Fruit fly (Drosophila melanogaster) whole organism, adult: Measurements from ENCODE around the gene Txl.

ENCODE experiments used
- CG11617 ChIP-seq: fragments of 200-800 bp; sonication (Bioruptor generic); optimal IDR thresholded peaks from 2 replicates; lab custom pipeline; 2017; ENCODE audit warnings: mild to moderate bottlenecking, missing biosample characterization, missing genetic modification reagents, missing genetic modification characterization
- CG12768 ChIP-seq: fragments of 200-800 bp; sonication (Bioruptor generic); optimal IDR thresholded peaks from 2 replicates; lab custom pipeline; 2017; ENCODE audit warnings: missing biosample characterization, missing genetic modification characterization, mild to moderate bottlenecking, moderate library complexity, missing genetic modification reagents
- CG14711 ChIP-seq: fragments of 200-800 bp; sonication (Bioruptor generic); optimal IDR thresholded peaks from 2 replicates; lab custom pipeline; 2018; ENCODE audit warnings: missing biosample characterization, mild to moderate bottlenecking, missing genetic modification characterization, moderate library complexity
- CG1620 ChIP-seq: fragments of 200-800 bp; sonication (Bioruptor generic); optimal IDR thresholded peaks from 2 replicates; lab custom pipeline; 2016; ENCODE audit warnings: missing biosample characterization, missing genetic modification characterization
- CG33017 ChIP-seq: fragments of 200-800 bp; sonication (Bioruptor generic); optimal IDR thresholded peaks from 2 replicates; lab custom pipeline; 2018; ENCODE audit warnings: missing biosample characterization, mild to moderate bottlenecking, missing genetic modification characterization, moderate library complexity
- CG5204 ChIP-seq: fragments of 200-800 bp; sonication (Bioruptor generic); optimal IDR thresholded peaks from 2 replicates; lab custom pipeline; 2016; ENCODE audit warnings: missing biosample characterization, missing genetic modification characterization
- CG7045 ChIP-seq: fragments of 200-800 bp; sonication (Bioruptor generic); optimal IDR thresholded peaks from 2 replicates; lab custom pipeline; 2017; ENCODE audit warnings: missing biosample characterization, mild to moderate bottlenecking, missing genetic modification characterization
- CG7101 ChIP-seq: fragments of 200-800 bp; sonication (Bioruptor generic); optimal IDR thresholded peaks from 2 replicates; lab custom pipeline; 2018; ENCODE audit warnings: missing biosample characterization, mild to moderate bottlenecking, missing genetic modification characterization, moderate library complexity
- Clk ChIP-seq: fragments of 200-800 bp; sonication (Bioruptor generic); optimal IDR thresholded peaks from 2 replicates; lab custom pipeline; 2017; ENCODE audit warnings: missing biosample characterization, missing genetic modification characterization
- Crg-1 ChIP-seq: fragments of 200-800 bp; sonication (Bioruptor generic); optimal IDR thresholded peaks from 2 replicates; lab custom pipeline; 2016; ENCODE audit warnings: missing biosample characterization, missing genetic modification characterization
- Hr96 ChIP-seq: fragments of 200-800 bp; sonication (Bioruptor generic); optimal IDR thresholded peaks from 2 replicates; lab custom pipeline; 2016; ENCODE audit warnings: missing biosample characterization, missing genetic modification characterization
- Mnt ChIP-seq: fragments of 200-800 bp; sonication (Bioruptor generic); optimal IDR thresholded peaks from 2 replicates; lab custom pipeline; 2016; ENCODE audit warnings: missing biosample characterization, mild to moderate bottlenecking, missing genetic modification characterization
- bab1 ChIP-seq: fragments of 200-800 bp; sonication (Bioruptor generic); optimal IDR thresholded peaks from 3 replicates; lab custom pipeline; 2019; ENCODE audit warnings: missing biosample characterization, mild to moderate bottlenecking, missing genetic modification characterization, moderate library complexity
- cic ChIP-seq: fragments of 200-800 bp; sonication (Bioruptor generic); optimal IDR thresholded peaks from 2 replicates; lab custom pipeline; 2017; ENCODE audit warnings: missing biosample characterization, mild to moderate bottlenecking, missing genetic modification characterization, moderate library complexity
- cnc ChIP-seq, 2 experiments: fragments of >200 bp; optimal IDR thresholded peaks; 2 replicates each; lab custom pipeline; 2017
- kay ChIP-seq: fragments of 200-800 bp; sonication (Bioruptor generic); peaks from one replicate; lab custom pipeline; 2016; ENCODE audit warnings: missing biosample characterization, missing genetic modification characterization, borderline replicate concordance
- ovo ChIP-seq: fragments of 200-800 bp; sonication (Bioruptor generic); optimal IDR thresholded peaks from 2 replicates; lab custom pipeline; 2016; ENCODE audit warnings: missing biosample characterization, missing genetic modification characterization
- pad ChIP-seq: fragments of 200-800 bp; sonication (Bioruptor generic); optimal IDR thresholded peaks from 3 replicates; lab custom pipeline; 2017; ENCODE audit warnings: missing biosample characterization, missing genetic modification characterization, mild to moderate bottlenecking, moderate library complexity, missing genetic modification reagents
- tj ChIP-seq: fragments of 200-800 bp; sonication (Bioruptor generic); optimal IDR thresholded peaks from 3 replicates; lab custom pipeline; 2017; ENCODE audit warnings: missing biosample characterization, mild to moderate bottlenecking, missing genetic modification characterization, moderate library complexity
- toe ChIP-seq: fragments of 200-800 bp; sonication (Bioruptor generic); optimal IDR thresholded peaks from 2 replicates; lab custom pipeline; 2016; ENCODE audit warnings: missing biosample characterization, missing genetic modification characterization

The Txl gene

dm6 chr3L:5808101-5808433 is 42.4 kb downstream of the Txl start:
- TF ChIP-seq cic (GFP tag; lab: Kevin White, UChicago) (no peak), tj (no peak), kay (no peak), CG1620 (GFP tag; lab: Kevin White, UChicago) (no peak), CG14711 (tag; lab: Kevin White, UChicago) (no peak), ovo (GFP tag; lab: Kevin White, UChicago) (no peak), pad (GFP tag; lab: Kevin White, UChicago) (no peak), Mnt (no peak), Clk (GFP tag; lab: Kevin White, UChicago) (no peak), CG5204 (GFP tag; lab: Kevin White, UChicago) (no peak), CG7101 (tag; lab: Kevin White, UChicago) (no peak), Hr96 (GFP tag; lab: Kevin White, UChicago) (no peak), toe (GFP tag; lab: Kevin White, UChicago) (no peak), Crg-1 (GFP tag; lab: Kevin White, UChicago) (no peak), CG7045 (GFP tag; lab: Kevin White, UChicago) (no peak), CG33017 (tag; lab: Kevin White, UChicago) (no peak), CG11617 (no peak), CG12768 (GFP tag; lab: Kevin White, UChicago) (no peak)

dm6 chr3L:5808540-5809200 is 43.0 kb downstream of the Txl start:
- TF ChIP-seq Crg-1 (GFP tag; lab: Kevin White, UChicago) (no peak), Mnt (no peak), cic (GFP tag; lab: Kevin White, UChicago) (no peak), toe (GFP tag; lab: Kevin White, UChicago) (no peak), CG7045 (GFP tag; lab: Kevin White, UChicago) (no peak), Clk (GFP tag; lab: Kevin White, UChicago) (no peak), Hr96 (GFP tag; lab: Kevin White, UChicago) (no peak), tj (no peak), bab1 (GFP tag; lab: Kevin White, UChicago) (no peak)

dm6 chr3L:5809201-5809584 is 43.5 kb downstream of the Txl start:
- no peak for TF ChIP-seq Mnt
- no peak for TF ChIP-seq CG1620 (GFP tag; lab: Kevin White, UChicago)
- no peak for TF ChIP-seq CG11617
- no peak for TF ChIP-seq ovo (GFP tag; lab: Kevin White, UChicago)
- no peak for TF ChIP-seq Hr96 (GFP tag; lab: Kevin White, UChicago)
- TF ChIP-seq Crg-1 (GFP tag; lab: Kevin White, UChicago): no peak
- no peak for TF ChIP-seq Clk (GFP tag; lab: Kevin White, UChicago)
- no peak for TF ChIP-seq pad (GFP tag; lab: Kevin White, UChicago)
- TF ChIP-seq toe (GFP tag; lab: Kevin White, UChicago): no peak
- no peak for TF ChIP-seq tj
- TF ChIP-seq cic (GFP tag; lab: Kevin White, UChicago): no peak
- no peak for TF ChIP-seq bab1 (GFP tag; lab: Kevin White, UChicago)
- no peak for TF ChIP-seq CG14711 (tag; lab: Kevin White, UChicago)
- TF ChIP-seq CG12768 (GFP tag; lab: Kevin White, UChicago): no peak
- TF ChIP-seq kay: no peak
- TF ChIP-seq CG7101 (tag; lab: Kevin White, UChicago): no peak
- TF ChIP-seq cnc (optimal IDR thresholded peaks at IDR 0.05; lab: Kevin White, UChicago): no peak
- no peak for TF ChIP-seq CG5204 (GFP tag; lab: Kevin White, UChicago)
- no peak for TF ChIP-seq CG7045 (GFP tag; lab: Kevin White, UChicago)

- TF ChIP-seq CG7101 (tag; lab: Kevin White, UChicago) (no peak), Hr96 (GFP tag; lab: Kevin White, UChicago) (no peak), CG7045 (GFP tag; lab: Kevin White, UChicago) (no peak), CG11617 (no peak), CG33017 (tag; lab: Kevin White, UChicago) (no peak), CG12768 (GFP tag; lab: Kevin White, UChicago) (peak; percentile 17), ovo (GFP tag; lab: Kevin White, UChicago) (no peak), tj (no peak), CG14711 (tag; lab: Kevin White, UChicago) (no peak), cnc (optimal IDR thresholded peaks at IDR 0.05; lab: Kevin White, UChicago) (no peak), Crg-1 (GFP tag; lab: Kevin White, UChicago) (no peak), pad (GFP tag; lab: Kevin White, UChicago) (no peak), bab1 (GFP tag; lab: Kevin White, UChicago) (no peak), Clk (GFP tag; lab: Kevin White, UChicago) (no peak), cic (GFP tag; lab: Kevin White, UChicago) (peak; percentile 88), kay (no peak), CG5204 (GFP tag; lab: Kevin White, UChicago) (no peak), CG1620 (GFP tag; lab: Kevin White, UChicago) (no peak), toe (GFP tag; lab: Kevin White, UChicago) (no peak), Mnt (peak; percentile 88)
Measured at dm6 chr3L:5809642-5810279, 44.1 kb downstream of the Txl start.

dm6 chr3L:5810633-5811341 is 45.1 kb downstream of the Txl start, which contains the start of the genes S6k and kri:
Gene S6k (minus strand): TSS chr3L:5810931.
Gene kri (plus strand): TSS chr3L:5810973.
- TF ChIP-seq CG14711 (tag; lab: Kevin White, UChicago): peak; percentile 25
- peak; percentile 32 for TF ChIP-seq CG11617
- TF ChIP-seq Clk (GFP tag; lab: Kevin White, UChicago): no peak
- peak; percentile 24 for TF ChIP-seq Crg-1 (GFP tag; lab: Kevin White, UChicago)
- TF ChIP-seq CG1620 (GFP tag; lab: Kevin White, UChicago): peak; percentile 23
- TF ChIP-seq CG33017 (tag; lab: Kevin White, UChicago): peak; percentile 59
- peak; percentile 68 for TF ChIP-seq CG12768 (GFP tag; lab: Kevin White, UChicago)
- TF ChIP-seq CG7045 (GFP tag; lab: Kevin White, UChicago): no peak
- peak; percentile 80 for TF ChIP-seq cic (GFP tag; lab: Kevin White, UChicago)
- peak; percentile 30 for TF ChIP-seq toe (GFP tag; lab: Kevin White, UChicago)
- TF ChIP-seq Mnt: peak; percentile 99
- TF ChIP-seq CG7101 (tag; lab: Kevin White, UChicago): peak; percentile 35
- peak; percentile 29 for TF ChIP-seq tj
- peak; percentile 46 for TF ChIP-seq bab1 (GFP tag; lab: Kevin White, UChicago)
- TF ChIP-seq pad (GFP tag; lab: Kevin White, UChicago): peak; percentile 21
- no peak for TF ChIP-seq cnc (optimal IDR thresholded peaks at IDR 0.05; lab: Kevin White, UChicago)
